Worm (Caenorhabditis elegans) whole organism, young adult: ENCODE data around the gene F11G11.15.

ENCODE experiments used
- Y53F4B.3 ChIP-seq: fragments of 200-800 bp; sonication (Bioruptor generic); IDR thresholded peaks from 2 replicates; pipeline ENCODE4 v1.3.6; 2022; ENCODE audit warnings: missing genetic modification reagents, missing genetic modification characterization, missing compliant biosample characterization
- aptf-3 ChIP-seq: fragments of 200-800 bp; sonication (Bioruptor generic); IDR thresholded peaks from 2 replicates; pipeline ENCODE4 v1.3.6; 2022; ENCODE audit warnings: missing genetic modification characterization, missing compliant biosample characterization
- dpff-1 ChIP-seq: sonication (generic microtip); optimal IDR thresholded peaks from 2 replicates; lab custom pipeline; 2017; ENCODE audit warnings: mild to moderate bottlenecking, missing genetic modification characterization, missing compliant biosample characterization
- dpl-1 ChIP-seq: fragments of 150-350 bp; optimal IDR thresholded peaks from 2 replicates; lab custom pipeline; 2014; ENCODE audit warnings: missing biosample characterization, missing genetic modification reagents, missing genetic modification characterization
- hrde-1 ChIP-seq: sonication (generic microtip); optimal IDR thresholded peaks from 2 replicates; lab custom pipeline; 2016; ENCODE audit warnings: missing genetic modification characterization, mild to moderate bottlenecking, missing compliant biosample characterization, moderate library complexity, missing genotype, missing genetic modification reagents, borderline replicate concordance
- madf-10 ChIP-seq: sonication (generic microtip); optimal IDR thresholded peaks from 2 replicates; lab custom pipeline; 2016; ENCODE audit warnings: mild to moderate bottlenecking, missing genetic modification characterization, missing compliant biosample characterization
- nhr-120 ChIP-seq: fragments of 200-800 bp; sonication (Bioruptor generic); IDR thresholded peaks from 2 replicates; pipeline ENCODE4 v1.3.6; 2022; ENCODE audit warnings: missing genetic modification characterization, missing compliant biosample characterization
- rcor-1 ChIP-seq: fragments of 200-800 bp; sonication (Bioruptor generic); IDR thresholded peaks from 2 replicates; pipeline ENCODE4 v1.3.6; 2022; ENCODE audit warnings: missing genetic modification reagents, missing genetic modification characterization, missing compliant biosample characterization
- snpc-4 ChIP-seq, 5 experiments: fragments of 150-350 bp in 1 of 5; sonication (generic microtip) in 4 of 5; optimal IDR thresholded peaks; 2 replicates each; lab custom pipeline; 2014 to 2018; ENCODE audit warnings: missing genetic modification characterization in 5 of 5, missing biosample characterization in 3 of 5, antibody characterized with exemption in 2 of 5, mild to moderate bottlenecking in 2 of 5, missing compliant biosample characterization in 2 of 5, missing genotype in 2 of 5, moderate library complexity in 2 of 5, missing genetic modification reagents in 1 of 5

- 0 out of 2 replicates have a peak, but pooled peaks have one; percentile 66 for TF ChIP-seq nhr-120 (GFP tag; lab: Robert Waterston, UW)
- no peak for TF ChIP-seq snpc-4 (GFP tag; optimal IDR thresholded peaks at IDR 0.05; lab: Kevin White, UChicago)
- TF ChIP-seq snpc-4 (tag; optimal IDR thresholded peaks at IDR 0.05; lab: Kevin White, UChicago) = no peak
- no peak for TF ChIP-seq Y53F4B.3 (GFP tag; lab: Robert Waterston, UW)
- no peak for TF ChIP-seq aptf-3 (GFP tag; lab: Robert Waterston, UW)
- TF ChIP-seq dpff-1 = no peak
- TF ChIP-seq hrde-1 (tag; lab: Kevin White, UChicago) = no peak
- TF ChIP-seq madf-10 = no peak
- no peak for TF ChIP-seq dpl-1 (GFP tag; lab: Kevin White, UChicago)
- TF ChIP-seq rcor-1 = no peak
These were observed 17.9 kb downstream of the F11G11.15 start, which contains the start of gene msp-33 for ce11 chrII:4892594-4892993.
